Fruit fly (Drosophila melanogaster) whole organism, prepupa: ENCODE measurements around the gene CG10226.
A peak's percentile ranks its signal among the peaks of the same experiment; 100 is the strongest.

ENCODE experiments used
- CG10631 ChIP-seq: fragments of 200-800 bp; sonication (Bioruptor generic); optimal IDR thresholded peaks from 2 replicates; lab custom pipeline; 2016; ENCODE audit warnings: missing biosample characterization, missing genetic modification characterization
- CG11294 ChIP-seq: fragments of 200-800 bp; sonication (Bioruptor generic); IDR thresholded peaks from 2 replicates; pipeline ENCODE4 v1.3.6; 2022; ENCODE audit warnings: missing biosample characterization, missing genetic modification characterization
- CG11762 ChIP-seq: fragments of 200-800 bp; sonication (Bioruptor generic); optimal IDR thresholded peaks from 3 replicates; lab custom pipeline; 2016; ENCODE audit warnings: missing biosample characterization, missing genetic modification characterization; ENCODE audit not compliant: insufficient read depth
- CG15336 ChIP-seq: fragments of 200-800 bp; sonication (Bioruptor generic); IDR thresholded peaks from 2 replicates; pipeline ENCODE4 v1.3.6; 2022; ENCODE audit warnings: missing biosample characterization, missing genetic modification characterization
- CG3032 ChIP-seq: fragments of 200-800 bp; optimal IDR thresholded peaks from 2 replicates; lab custom pipeline; 2019; ENCODE audit warnings: missing biosample characterization, mild to moderate bottlenecking, missing genetic modification characterization, moderate library complexity
- CG32006 ChIP-seq: fragments of 200-800 bp; sonication (Bioruptor generic); optimal IDR thresholded peaks from 3 replicates; lab custom pipeline; 2017; ENCODE audit warnings: missing biosample characterization, mild to moderate bottlenecking, missing genetic modification characterization
- CG4318 ChIP-seq: fragments of 200-800 bp; sonication (Bioruptor generic); optimal IDR thresholded peaks from 3 replicates; lab custom pipeline; 2017; ENCODE audit warnings: missing biosample characterization, mild to moderate bottlenecking, missing genetic modification characterization
- CG6163 ChIP-seq: fragments of 200-800 bp; sonication (Bioruptor generic); IDR thresholded peaks from 3 replicates; pipeline ENCODE4 v1.3.6; 2022; ENCODE audit warnings: missing biosample characterization, missing genetic modification characterization
- CG6276 ChIP-seq: fragments of 200-800 bp; sonication (Bioruptor generic); optimal IDR thresholded peaks from 2 replicates; lab custom pipeline; 2017; ENCODE audit warnings: missing biosample characterization, mild to moderate bottlenecking, missing genetic modification characterization
- CG6792 ChIP-seq: fragments of 200-800 bp; sonication (Bioruptor generic); optimal IDR thresholded peaks from 3 replicates; lab custom pipeline; 2016; ENCODE audit warnings: missing biosample characterization, missing genetic modification characterization
- CG6808 ChIP-seq: fragments of 200-800 bp; sonication (Bioruptor generic); optimal IDR thresholded peaks from 3 replicates; lab custom pipeline; 2017; ENCODE audit warnings: missing biosample characterization, missing genetic modification characterization, mild to moderate bottlenecking, moderate library complexity, missing genetic modification reagents
- CG6854 ChIP-seq: fragments of 200-800 bp; sonication (Bioruptor generic); optimal IDR thresholded peaks from 2 replicates; lab custom pipeline; 2017; ENCODE audit warnings: missing biosample characterization, mild to moderate bottlenecking, missing genetic modification characterization
- CG7368 ChIP-seq: fragments of 200-800 bp; sonication (Bioruptor generic); optimal IDR thresholded peaks from 3 replicates; lab custom pipeline; 2016; ENCODE audit warnings: missing biosample characterization, missing genetic modification characterization
- CG8119 ChIP-seq: fragments of 200-800 bp; sonication (Bioruptor generic); IDR thresholded peaks from 3 replicates; pipeline ENCODE4 v1.3.6; 2022; ENCODE audit warnings: missing biosample characterization, missing genetic modification characterization
- CG8319 ChIP-seq: fragments of 200-800 bp; sonication (Bioruptor generic); optimal IDR thresholded peaks from 3 replicates; lab custom pipeline; 2016; ENCODE audit warnings: missing biosample characterization, missing genetic modification characterization
- CG8632 ChIP-seq: fragments of 200-800 bp; sonication (Bioruptor generic); optimal IDR thresholded peaks from 3 replicates; lab custom pipeline; 2016; ENCODE audit warnings: missing biosample characterization, missing genetic modification characterization
- Eip75B ChIP-seq: fragments of 200-800 bp; sonication (Bioruptor generic); optimal IDR thresholded peaks from 3 replicates; lab custom pipeline; 2016; ENCODE audit warnings: missing biosample characterization, missing genetic modification characterization
- Eip78C ChIP-seq: fragments of 200-800 bp; sonication (Bioruptor generic); peaks from one replicate; lab custom pipeline; 2016; ENCODE audit warnings: missing biosample characterization, missing genetic modification characterization
- Eip93F ChIP-seq: fragments of 200-800 bp; sonication (Bioruptor generic); optimal IDR thresholded peaks from 2 replicates; lab custom pipeline; 2016; ENCODE audit warnings: missing biosample characterization, mild to moderate bottlenecking, missing genetic modification characterization
- Ets21C ChIP-seq: fragments of 200-800 bp; sonication (Bioruptor generic); optimal IDR thresholded peaks from 3 replicates; lab custom pipeline; 2016; ENCODE audit warnings: missing biosample characterization, missing genetic modification characterization
- Gug ChIP-seq: fragments of 200-800 bp; sonication (Bioruptor generic); IDR thresholded peaks from 2 replicates; pipeline ENCODE4 v1.3.6; 2022; ENCODE audit warnings: missing biosample characterization, missing genetic modification characterization
- Hr4 ChIP-seq: fragments of 200-800 bp; sonication (Bioruptor generic); optimal IDR thresholded peaks from 3 replicates; lab custom pipeline; 2016; ENCODE audit warnings: missing biosample characterization, missing genetic modification characterization
- Lpt ChIP-seq: fragments of 200-800 bp; sonication (Bioruptor generic); optimal IDR thresholded peaks from 3 replicates; lab custom pipeline; 2016; ENCODE audit warnings: missing biosample characterization, missing genetic modification characterization
- Met ChIP-seq: fragments of 200-800 bp; sonication (Bioruptor generic); optimal IDR thresholded peaks from 3 replicates; lab custom pipeline; 2016; ENCODE audit warnings: missing biosample characterization, missing genetic modification characterization
- Smox ChIP-seq: fragments of 200-800 bp; sonication (Bioruptor generic); optimal IDR thresholded peaks from 3 replicates; lab custom pipeline; 2016; ENCODE audit warnings: missing biosample characterization, missing genetic modification characterization
- Sox14 ChIP-seq: fragments of 200-800 bp; sonication (Bioruptor generic); optimal IDR thresholded peaks from 3 replicates; lab custom pipeline; 2016; ENCODE audit warnings: missing biosample characterization, missing genetic modification characterization
- Sox15 ChIP-seq: fragments of 200-800 bp; sonication (Bioruptor generic); optimal IDR thresholded peaks from 3 replicates; lab custom pipeline; 2016; ENCODE audit warnings: missing biosample characterization, missing genetic modification characterization
- achi ChIP-seq: fragments of 200-800 bp; sonication (Bioruptor generic); optimal IDR thresholded peaks from 3 replicates; lab custom pipeline; 2016; ENCODE audit warnings: missing biosample characterization, missing genetic modification characterization
- acj6 ChIP-seq: fragments of 200-800 bp; sonication (Bioruptor generic); optimal IDR thresholded peaks from 3 replicates; lab custom pipeline; 2016; ENCODE audit warnings: missing biosample characterization, missing genetic modification characterization
- cyc ChIP-seq: fragments of 200-800 bp; sonication (Bioruptor generic); optimal IDR thresholded peaks from 3 replicates; lab custom pipeline; 2016; ENCODE audit warnings: missing biosample characterization, missing genetic modification characterization
- dac ChIP-seq: fragments of 200-800 bp; sonication (Bioruptor generic); optimal IDR thresholded peaks from 2 replicates; lab custom pipeline; 2017; ENCODE audit warnings: missing biosample characterization, mild to moderate bottlenecking, missing genetic modification characterization
- dsx ChIP-seq: fragments of 200-800 bp; optimal IDR thresholded peaks from 3 replicates; lab custom pipeline; 2019; ENCODE audit warnings: missing biosample characterization, mild to moderate bottlenecking, missing genetic modification characterization, moderate library complexity; ENCODE audit not compliant: poor library complexity, severe bottlenecking
- eg ChIP-seq: fragments of 200-800 bp; sonication (Bioruptor generic); IDR thresholded peaks from 3 replicates; pipeline ENCODE4 v1.3.6; 2022; ENCODE audit warnings: missing biosample characterization, missing genetic modification characterization
- esn ChIP-seq: fragments of 200-800 bp; sonication (Bioruptor generic); optimal IDR thresholded peaks from 2 replicates; lab custom pipeline; 2016; ENCODE audit warnings: missing biosample characterization, mild to moderate bottlenecking, missing genetic modification characterization, moderate library complexity
- fd85E ChIP-seq: fragments of 200-800 bp; sonication (Bioruptor generic); optimal IDR thresholded peaks from 3 replicates; lab custom pipeline; 2016; ENCODE audit warnings: missing biosample characterization, missing genetic modification characterization
- lz ChIP-seq: fragments of 200-800 bp; sonication (Bioruptor generic); optimal IDR thresholded peaks from 3 replicates; lab custom pipeline; 2016; ENCODE audit warnings: missing biosample characterization, missing genetic modification characterization
- net ChIP-seq: fragments of 200-800 bp; sonication (Bioruptor generic); optimal IDR thresholded peaks from 3 replicates; lab custom pipeline; 2016; ENCODE audit warnings: missing biosample characterization, missing genetic modification characterization
- pdm3 ChIP-seq: fragments of 200-800 bp; sonication (Bioruptor generic); optimal IDR thresholded peaks from 3 replicates; lab custom pipeline; 2016; ENCODE audit warnings: missing biosample characterization, missing genetic modification characterization
- spab ChIP-seq: fragments of 200-800 bp; sonication (Bioruptor generic); optimal IDR thresholded peaks from 2 replicates; lab custom pipeline; 2017; ENCODE audit warnings: missing biosample characterization, mild to moderate bottlenecking, missing genetic modification characterization, missing genetic modification reagents
- svp ChIP-seq: fragments of 200-800 bp; sonication (Bioruptor generic); peaks from one replicate; lab custom pipeline; 2016; ENCODE audit warnings: missing biosample characterization, missing genetic modification characterization
- topi ChIP-seq: fragments of 200-800 bp; sonication (Bioruptor generic); optimal IDR thresholded peaks from 3 replicates; lab custom pipeline; 2016; ENCODE audit warnings: missing biosample characterization, missing genetic modification characterization

Gene CG10226

DNA sequence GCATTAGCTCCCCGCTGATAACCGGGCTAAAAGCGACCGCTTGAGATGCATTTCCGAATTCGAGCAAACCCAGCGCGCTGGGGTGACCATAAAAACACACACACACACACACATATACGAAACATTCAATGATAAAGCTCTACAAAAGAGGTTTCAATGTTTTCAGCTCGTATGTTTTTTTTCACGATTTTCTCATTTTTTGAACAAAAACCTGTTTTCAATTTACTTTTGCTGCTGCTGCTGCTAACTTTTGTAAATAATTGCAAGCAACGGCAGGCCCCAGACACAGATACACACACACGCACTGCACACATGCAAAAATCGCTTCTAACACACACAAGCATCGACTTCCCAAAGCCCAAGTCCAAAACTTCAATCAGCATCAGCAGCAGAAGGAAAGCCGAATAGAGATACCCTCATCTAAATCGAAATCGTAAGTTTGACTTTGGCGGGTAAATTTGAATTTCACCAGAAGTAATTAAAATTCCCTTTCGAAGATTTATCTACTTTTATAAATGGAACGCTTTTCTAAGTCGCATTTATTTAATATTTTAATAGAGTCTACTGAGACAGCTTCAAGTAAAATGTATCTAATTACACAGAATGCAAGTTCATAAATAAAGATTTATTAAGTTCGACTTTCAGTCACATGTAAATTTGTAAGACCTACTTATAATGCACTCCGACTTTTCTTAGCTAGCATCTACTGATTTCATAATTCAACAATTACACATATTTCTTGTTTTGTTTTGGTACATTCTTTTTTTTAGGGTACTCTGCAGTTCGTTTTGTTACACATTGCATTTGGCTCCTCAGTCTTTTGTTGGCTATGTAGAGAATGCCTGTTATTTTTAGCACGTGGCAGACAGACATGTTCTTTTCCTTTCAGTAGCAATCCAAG lies 9.6 kb upstream of the CG10226 start (continued):
- TF ChIP-seq Eip75B (GFP tag; lab: Kevin White, UChicago), result peak; percentile 0
- TF ChIP-seq Eip78C (GFP tag; lab: Kevin White, UChicago), result peak; percentile 76
- TF ChIP-seq acj6, result peak; percentile 33
- no peak for TF ChIP-seq fd85E
- TF ChIP-seq cyc (GFP tag; lab: Kevin White, UChicago), result peak; percentile 33
- peak; percentile 31 for TF ChIP-seq CG4318
- peak; percentile 56 for TF ChIP-seq CG32006
- no peak for TF ChIP-seq CG6808 (GFP tag; lab: Kevin White, UChicago)
- no peak for TF ChIP-seq CG11294
- TF ChIP-seq CG6163 (GFP tag; lab: Robert Waterston, UW), result peak; percentile 59; the same call in 2 of the 3 replicates
- peak; percentile 7 for TF ChIP-seq net (GFP tag; lab: Kevin White, UChicago)
- TF ChIP-seq spab, result no peak
- no peak for TF ChIP-seq Ets21C (GFP tag; lab: Kevin White, UChicago)
- no peak for TF ChIP-seq CG8319 (GFP tag; lab: Kevin White, UChicago)
- TF ChIP-seq CG6792 (GFP tag; lab: Kevin White, UChicago), result no peak
- peak; percentile 85 for TF ChIP-seq svp (GFP tag; lab: Kevin White, UChicago)
- TF ChIP-seq Met, result peak; percentile 67
- no peak for TF ChIP-seq CG11762 (GFP tag; lab: Kevin White, UChicago)
- no peak for TF ChIP-seq CG8632 (GFP tag; lab: Kevin White, UChicago)
- TF ChIP-seq Lpt (GFP tag; lab: Kevin White, UChicago), result peak; percentile 20
- peak; percentile 31 for TF ChIP-seq dsx (GFP tag; lab: Kevin White, UChicago)
- TF ChIP-seq Sox14 (GFP tag; lab: Kevin White, UChicago), result peak; percentile 38
- peak; percentile 59 for TF ChIP-seq Smox (GFP tag; lab: Kevin White, UChicago)
- TF ChIP-seq CG8119 (GFP tag; lab: Robert Waterston, UW), result peak; percentile 69; the same call in 2 of the 3 replicates
- peak; percentile 51 for TF ChIP-seq topi
- TF ChIP-seq eg, result peak; percentile 67; the same call in 1 of the 3 replicates
- peak; percentile 36 for TF ChIP-seq lz (GFP tag; lab: Kevin White, UChicago)
- peak; percentile 17 for TF ChIP-seq pdm3 (GFP tag; lab: Kevin White, UChicago)
- peak; percentile 64 for TF ChIP-seq CG6276
- TF ChIP-seq Gug, result 0 out of 2 replicates have a peak, but pooled peaks have one; percentile 12
- TF ChIP-seq esn, result peak; percentile 64
- TF ChIP-seq dac (GFP tag; lab: Kevin White, UChicago), result no peak
- TF ChIP-seq, all 60 proteins: peak for 33

DNA sequence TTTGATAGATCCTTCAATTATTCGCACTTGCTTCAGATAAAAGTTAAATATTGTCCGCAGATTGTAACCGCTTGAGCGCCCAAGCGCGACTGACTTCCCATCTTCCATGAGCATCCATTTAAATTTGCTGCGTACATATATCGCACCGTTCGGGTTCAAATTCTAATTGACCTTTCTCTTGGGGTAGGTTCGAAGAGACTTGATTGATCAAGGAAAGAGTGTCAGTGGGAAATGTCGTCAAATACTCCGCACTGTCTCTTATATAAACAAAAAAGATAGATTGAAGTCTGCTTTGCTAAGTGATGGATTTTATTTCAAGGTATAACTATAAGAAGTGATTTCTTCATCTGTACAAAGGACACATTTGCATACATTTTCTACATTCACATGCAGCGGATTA lies 5.8 kb upstream of the CG10226 start, which contains the start of gene Mdr65:
Gene Mdr65, minus strand, starts transcription at position 101 of the 400 bp plus-strand sequence.
- no peak for TF ChIP-seq pdm3 (GFP tag; lab: Kevin White, UChicago)
- TF ChIP-seq CG6163 (GFP tag; lab: Robert Waterston, UW), result no peak
- TF ChIP-seq CG6808 (GFP tag; lab: Kevin White, UChicago), result no peak
- no peak for TF ChIP-seq Sox15 (GFP tag; lab: Kevin White, UChicago)
- TF ChIP-seq achi (GFP tag; lab: Kevin White, UChicago), result no peak
- TF ChIP-seq Sox14 (GFP tag; lab: Kevin White, UChicago), result no peak
- TF ChIP-seq lz (GFP tag; lab: Kevin White, UChicago), result no peak
- TF ChIP-seq svp (GFP tag; lab: Kevin White, UChicago), result no peak
- TF ChIP-seq CG6854 (GFP tag; lab: Kevin White, UChicago), result no peak
- no peak for TF ChIP-seq CG15336 (GFP tag; lab: Robert Waterston, UW)
- no peak for TF ChIP-seq CG7368 (GFP tag; lab: Kevin White, UChicago)
- TF ChIP-seq CG6276, result no peak
- no peak for TF ChIP-seq Eip93F (GFP tag; lab: Kevin White, UChicago)
- TF ChIP-seq CG11294, result no peak
- TF ChIP-seq Hr4, result no peak
- TF ChIP-seq CG3032 (tag; lab: Kevin White, UChicago), result no peak
- TF ChIP-seq CG10631 (GFP tag; lab: Kevin White, UChicago), result no peak
- TF ChIP-seq net (GFP tag; lab: Kevin White, UChicago), result no peak
- no peak for TF ChIP-seq dsx (GFP tag; lab: Kevin White, UChicago)
- TF ChIP-seq, all 60 proteins: peak for 0
